In the genomic region with DNA sequence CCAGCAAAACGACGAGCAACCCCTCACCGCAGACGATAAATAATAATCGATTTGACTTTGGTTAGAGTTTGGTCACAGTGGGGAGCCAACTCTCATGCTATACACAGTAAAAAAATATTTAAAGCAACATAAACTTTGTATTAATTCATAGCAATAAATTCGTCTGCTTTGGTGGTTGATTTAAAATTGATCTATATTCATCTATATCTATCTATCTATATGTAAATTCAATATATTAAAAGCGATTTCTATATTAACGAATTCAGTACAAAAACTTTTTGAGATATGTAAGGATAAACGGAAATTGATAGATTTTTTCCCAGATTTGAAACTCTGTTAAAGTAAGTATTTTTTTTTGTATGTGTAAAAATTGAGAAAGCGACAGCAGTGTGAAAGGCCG, we compare ENCODE assay signal across 1 fruit fly cellular context.
A peak's percentile ranks its signal among the peaks of the same experiment; 100 is the strongest.
TF ChIP-seq lines count a peak whose summit lies in the region.

No protein-coding gene starts in this region.

TF ChIP-seq in whole organism, embryonic, 481 proteins besides CTCF, POLR2A, EP300 and RAD21 (continued from another document):
- peak; percentile 34 for TF ChIP-seq cwo (GFP tag; optimal IDR thresholded peaks at IDR 0.05; lab: Kevin White, UChicago)
- TF ChIP-seq fd96Cb (tag; optimal IDR thresholded peaks at IDR 0.05; lab: Kevin White, UChicago) = peak; percentile 16
- no peak for TF ChIP-seq Ssrp (tag; optimal IDR thresholded peaks at IDR 0.05; lab: Kevin White, UChicago)
- peak; percentile 57 for TF ChIP-seq lab (GFP tag; optimal IDR thresholded peaks at IDR 0.05; lab: Kevin White, UChicago)
- TF ChIP-seq Stat92E (GFP tag; optimal IDR thresholded peaks at IDR 0.05; lab: Kevin White, UChicago) = no peak
